Worm (Caenorhabditis elegans) whole organism, L2 larva: ENCODE measurements around the gene C44E12.1.

Source experiments
- R02D3.7 ChIP-seq: fragments of 150-350 bp; optimal IDR thresholded peaks from 2 replicates; lab custom pipeline; 2014; ENCODE audit warnings: missing biosample characterization, missing genetic modification characterization
- aly-2 ChIP-seq: fragments of 150-350 bp; optimal IDR thresholded peaks from 2 replicates; lab custom pipeline; 2014; ENCODE audit warnings: missing biosample characterization, missing genetic modification characterization
- lsy-2 ChIP-seq, 2 experiments: fragments of 150-350 bp in 1 of 2; sonication (generic microtip) in 1 of 2; optimal IDR thresholded peaks; 2 replicates each; lab custom pipeline; 2014 to 2017; ENCODE audit warnings: missing biosample characterization in 2 of 2, missing genetic modification characterization in 2 of 2
- mab-5 ChIP-seq: fragments of 150-350 bp; optimal IDR thresholded peaks from 2 replicates; lab custom pipeline; 2014; ENCODE audit warnings: missing biosample characterization, missing genetic modification characterization
- nhr-129 ChIP-seq: fragments of 150-350 bp; optimal IDR thresholded peaks from 2 replicates; lab custom pipeline; 2014; ENCODE audit warnings: missing biosample characterization, missing genetic modification characterization
- nhr-25 ChIP-seq: fragments of 150-350 bp; sonication (generic microtip); optimal IDR thresholded peaks from 3 replicates; lab custom pipeline; 2014; ENCODE audit warnings: missing biosample characterization, missing genetic modification characterization
- nhr-77 ChIP-seq: fragments of 150-350 bp; optimal IDR thresholded peaks from 2 replicates; lab custom pipeline; 2014; ENCODE audit warnings: missing biosample characterization, missing genetic modification characterization
- ztf-1 ChIP-seq: fragments of 200-800 bp; sonication (Bioruptor generic); conservative IDR thresholded peaks from 2 replicates; pipeline ENCODE4 v1.3.6; 2022; ENCODE audit warnings: missing genetic modification characterization, missing compliant biosample characterization
- ztf-11 ChIP-seq: sonication (generic microtip); optimal IDR thresholded peaks from 2 replicates; lab custom pipeline; 2017; ENCODE audit warnings: missing biosample characterization, missing genetic modification characterization
- ztf-4 ChIP-seq: fragments of 150-350 bp; optimal IDR thresholded peaks from 2 replicates; lab custom pipeline; 2014; ENCODE audit warnings: missing biosample characterization, missing genetic modification characterization

DNA sequence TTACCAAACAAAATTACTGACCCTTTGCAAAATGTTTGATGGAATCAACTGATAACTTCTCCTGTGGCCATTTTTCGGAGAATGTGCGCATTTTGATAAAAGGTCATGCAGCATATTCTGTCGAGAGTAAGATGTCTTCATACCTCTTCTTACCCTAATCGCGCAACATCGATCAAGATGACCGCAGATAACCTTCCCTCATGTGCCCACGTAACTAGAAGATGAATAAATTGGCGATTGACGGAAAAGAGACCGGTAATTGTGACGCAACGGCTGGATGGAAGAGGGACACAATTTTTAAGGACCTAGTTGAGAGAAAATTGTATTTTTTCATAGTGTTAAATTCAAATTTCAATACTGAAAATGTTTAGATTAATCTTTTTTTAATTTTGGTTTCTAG is 44.1 kb downstream of the C44E12.1 start:
- no peak for TF ChIP-seq ztf-11 (tag; lab: Kevin White, UChicago)
- TF ChIP-seq ztf-1 (GFP tag; lab: Robert Waterston, UW): no peak
- TF ChIP-seq lsy-2 (tag; optimal IDR thresholded peaks at IDR 0.05; lab: Kevin White, UChicago): no peak
- no peak for TF ChIP-seq mab-5
- TF ChIP-seq R02D3.7 (tag; lab: Kevin White, UChicago): no peak
- no peak for TF ChIP-seq aly-2
- TF ChIP-seq nhr-25 (tag; lab: Kevin White, UChicago): no peak
- TF ChIP-seq ztf-4 (tag; lab: Kevin White, UChicago): no peak
- TF ChIP-seq nhr-77 (tag; lab: Kevin White, UChicago): no peak
- TF ChIP-seq nhr-129 (tag; lab: Kevin White, UChicago): no peak
